Fruit fly (Drosophila melanogaster): ENCODE results near the gene Thor.

Gene Thor

DNA sequence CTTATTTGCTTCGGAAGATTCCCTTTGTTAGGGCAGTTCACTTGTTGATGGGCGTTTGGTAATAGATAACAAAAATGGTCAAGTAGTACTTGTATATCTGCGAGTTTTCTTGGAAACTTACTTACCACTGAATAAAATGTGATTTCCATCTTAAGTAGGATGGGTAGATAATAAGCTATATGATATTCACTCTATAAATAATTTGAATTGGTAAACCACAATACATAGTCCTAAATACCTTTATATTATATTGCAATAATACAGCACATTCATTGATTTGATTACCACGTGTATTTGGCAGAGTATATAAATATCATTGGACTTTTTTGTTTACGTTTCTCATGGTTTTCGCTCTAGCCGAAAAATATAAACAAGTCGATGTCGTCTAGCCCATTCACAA is 2.3 kb upstream of the Thor start (continued):
- TF ChIP-seq CG18011 (GFP tag; optimal IDR thresholded peaks at IDR 0.05) = peak; percentile 38
- TF ChIP-seq CG11723 (GFP tag; optimal IDR thresholded peaks at IDR 0.05) = peak; percentile 37
- TF ChIP-seq Gsc (GFP tag; IDR thresholded peaks at IDR 0.05) = no peak
- TF ChIP-seq hbn (GFP tag; IDR thresholded peaks at IDR 0.05; ENCODE audit: partially characterized antibody) = no peak
- peak; percentile 29 for TF ChIP-seq NK7.1 (GFP tag; optimal IDR thresholded peaks at IDR 0.05)
- no peak for TF ChIP-seq Elba2 (GFP tag; optimal IDR thresholded peaks at IDR 0.05)
- TF ChIP-seq tgo (GFP tag; IDR thresholded peaks at IDR 0.05) = peak; percentile 73; the same call in 2 of the 3 replicates
- no peak for TF ChIP-seq CG6791 (GFP tag; IDR thresholded peaks at IDR 0.05; ENCODE audit: partially characterized antibody)
- peak; percentile 82 for TF ChIP-seq gem (tag; optimal IDR thresholded peaks at IDR 0.05)
- no peak for TF ChIP-seq CG12299 (tag; optimal IDR thresholded peaks at IDR 0.05)
- TF ChIP-seq maf-S (GFP tag; optimal IDR thresholded peaks at IDR 0.05) = peak; percentile 27
- TF ChIP-seq B-H2 (GFP tag; optimal IDR thresholded peaks at IDR 0.05) = no peak
- TF ChIP-seq sens (GFP tag) = peak; percentile 88
- no peak for TF ChIP-seq Atf3 (GFP tag; optimal IDR thresholded peaks at IDR 0.05)
- no peak for TF ChIP-seq CG12236 (GFP tag; optimal IDR thresholded peaks at IDR 0.05)
- TF ChIP-seq Atf6 (GFP tag; IDR thresholded peaks at IDR 0.05) = peak; percentile 65; the same call in 1 of the 2 replicates
- no peak for TF ChIP-seq Neu2 (GFP tag; optimal IDR thresholded peaks at IDR 0.05; ENCODE audit: borderline replicate concordance)
- no peak for TF ChIP-seq CG16815 (GFP tag; optimal IDR thresholded peaks at IDR 0.05)
- peak; percentile 74 for TF ChIP-seq CG12391 (tag; optimal IDR thresholded peaks at IDR 0.05)
- TF ChIP-seq ind (GFP tag; optimal IDR thresholded peaks at IDR 0.05) = peak; percentile 58
- TF ChIP-seq gro (GFP tag; optimal IDR thresholded peaks at IDR 0.05) = no peak
- no peak for TF ChIP-seq Poxn (GFP tag; IDR thresholded peaks at IDR 0.05)
- peak; percentile 38 to 60 for TF ChIP-seq dpn (GFP tag; optimal IDR thresholded peaks at IDR 0.05)
- peak; percentile 10 for TF ChIP-seq Vsx1 (GFP tag; optimal IDR thresholded peaks at IDR 0.05)
- TF ChIP-seq B-H1 (GFP tag; IDR thresholded peaks at IDR 0.05) = peak; percentile 34; the same call in 2 of the 3 replicates
- no peak for TF ChIP-seq D (optimal IDR thresholded peaks at IDR 0.05)
- peak; percentile 19 for TF ChIP-seq D (GFP tag; optimal IDR thresholded peaks at IDR 0.05)
- TF ChIP-seq da (GFP tag; optimal IDR thresholded peaks at IDR 0.05) = no peak
- TF ChIP-seq tio (GFP tag; optimal IDR thresholded peaks at IDR 0.05) = peak; percentile 12
- peak; percentile 24 for TF ChIP-seq CG12219 (GFP tag; optimal IDR thresholded peaks at IDR 0.05)
- peak; percentile 18 for TF ChIP-seq en (GFP tag; optimal IDR thresholded peaks at IDR 0.05)
- peak; percentile 47 for TF ChIP-seq CG5180 (GFP tag; optimal IDR thresholded peaks at IDR 0.05)
- TF ChIP-seq otp (GFP tag; IDR thresholded peaks at IDR 0.05) = no peak
- TF ChIP-seq Opbp (GFP tag; IDR thresholded peaks at IDR 0.05; ENCODE audit: partially characterized antibody) = no peak
- peak; percentile 53 for TF ChIP-seq CG8924 (tag; optimal IDR thresholded peaks at IDR 0.05)
- peak; percentile 5 for TF ChIP-seq jumu (GFP tag; optimal IDR thresholded peaks at IDR 0.05)
- peak; percentile 65 for TF ChIP-seq fd96Cb (tag; optimal IDR thresholded peaks at IDR 0.05)
- TF ChIP-seq MESR4 (GFP tag; optimal IDR thresholded peaks at IDR 0.05) = no peak
- TF ChIP-seq bowl (GFP tag; IDR thresholded peaks at IDR 0.05) = no peak
- TF ChIP-seq crc (GFP tag; optimal IDR thresholded peaks at IDR 0.05) = no peak
- TF ChIP-seq ERR (GFP tag; optimal IDR thresholded peaks at IDR 0.05) = no peak
- TF ChIP-seq Stat92E (GFP tag; optimal IDR thresholded peaks at IDR 0.05) = no peak
- peak; percentile 94 for TF ChIP-seq D19A (tag; optimal IDR thresholded peaks at IDR 0.05)
- peak; percentile 4 for TF ChIP-seq Mad (GFP tag; optimal IDR thresholded peaks at IDR 0.05)
- TF ChIP-seq pzg (GFP tag; optimal IDR thresholded peaks at IDR 0.05) = no peak
- TF ChIP-seq CrebB (tag; optimal IDR thresholded peaks at IDR 0.05) = no peak
- no peak for TF ChIP-seq z (GFP tag; IDR thresholded peaks at IDR 0.05)
- no peak for TF ChIP-seq BEAF-32 (GFP tag; optimal IDR thresholded peaks at IDR 0.05)
- no peak for TF ChIP-seq Hr39 (optimal IDR thresholded peaks at IDR 0.05)
- peak; percentile 34; the same call in 1 of the 2 replicates for TF ChIP-seq stc (GFP tag; IDR thresholded peaks at IDR 0.05)
- no peak for TF ChIP-seq vnd (GFP tag; IDR thresholded peaks at IDR 0.05; ENCODE audit: partially characterized antibody)
